Worm (Caenorhabditis elegans) whole organism, L2 larva: Measurements from ENCODE around the gene glb-3.

Experiments
- C34F6.9 ChIP-seq: fragments of 150-350 bp; optimal IDR thresholded peaks from 2 replicates; lab custom pipeline; 2014; ENCODE audit warnings: missing biosample characterization, missing genetic modification characterization
- R02D3.7 ChIP-seq: fragments of 150-350 bp; optimal IDR thresholded peaks from 2 replicates; lab custom pipeline; 2014; ENCODE audit warnings: missing biosample characterization, missing genetic modification characterization
- ZK546.5 ChIP-seq: sonication (generic microtip); optimal IDR thresholded peaks from 2 replicates; lab custom pipeline; 2017; ENCODE audit warnings: missing biosample characterization, missing genetic modification characterization
- alr-1 ChIP-seq: fragments of 150-350 bp; optimal IDR thresholded peaks from 2 replicates; lab custom pipeline; 2014; ENCODE audit warnings: missing biosample characterization, missing genetic modification characterization
- aly-2 ChIP-seq: fragments of 150-350 bp; optimal IDR thresholded peaks from 2 replicates; lab custom pipeline; 2014; ENCODE audit warnings: missing biosample characterization, missing genetic modification characterization
- blmp-1 ChIP-seq: sonication (generic microtip); optimal IDR thresholded peaks from 2 replicates; lab custom pipeline; 2017; ENCODE audit warnings: missing genetic modification characterization, mild to moderate bottlenecking, missing compliant biosample characterization, antibody characterized with exemption, moderate library complexity; ENCODE audit not compliant: insufficient read depth
- ceh-82 ChIP-seq: fragments of 150-350 bp; optimal IDR thresholded peaks from 2 replicates; lab custom pipeline; 2014; ENCODE audit warnings: missing biosample characterization, missing genetic modification characterization
- egl-27 ChIP-seq: sonication (generic microtip); optimal IDR thresholded peaks from 3 replicates; lab custom pipeline; 2017; ENCODE audit warnings: missing biosample characterization, missing genetic modification reagents, missing genetic modification characterization
- elt-1 ChIP-seq: fragments of 150-350 bp; optimal IDR thresholded peaks from 2 replicates; lab custom pipeline; 2014; ENCODE audit warnings: missing biosample characterization, missing genetic modification characterization
- elt-3 ChIP-seq: sonication (generic microtip); optimal IDR thresholded peaks from 2 replicates; lab custom pipeline; 2017; ENCODE audit warnings: missing biosample characterization, missing genetic modification characterization
- fos-1 ChIP-seq: fragments of 150-350 bp; optimal IDR thresholded peaks from 2 replicates; lab custom pipeline; 2014; ENCODE audit warnings: missing biosample characterization, missing genetic modification characterization
- gmeb-1 ChIP-seq: fragments of 150-350 bp; optimal IDR thresholded peaks from 2 replicates; lab custom pipeline; 2014; ENCODE audit warnings: missing biosample characterization, missing genetic modification characterization
- lin-13 ChIP-seq: fragments of 150-350 bp; optimal IDR thresholded peaks from 2 replicates; lab custom pipeline; 2014; ENCODE audit warnings: missing biosample characterization, missing genetic modification reagents, missing genetic modification characterization
- lin-39 ChIP-seq: fragments of 150-350 bp; optimal IDR thresholded peaks from 2 replicates; lab custom pipeline; 2014; ENCODE audit warnings: missing biosample characterization, missing genetic modification reagents, missing genetic modification characterization
- lsy-2 ChIP-seq, 2 experiments: fragments of 150-350 bp in 1 of 2; sonication (generic microtip) in 1 of 2; optimal IDR thresholded peaks; 2 replicates each; lab custom pipeline; 2014 to 2017; ENCODE audit warnings: missing biosample characterization in 2 of 2, missing genetic modification characterization in 2 of 2
- mbf-1 ChIP-seq: sonication (generic microtip); optimal IDR thresholded peaks from 2 replicates; lab custom pipeline; 2017; ENCODE audit warnings: missing biosample characterization, missing genetic modification characterization
- mdl-1 ChIP-seq, 2 experiments: fragments of 150-350 bp in 1 of 2; sonication (generic microtip) in 1 of 2; optimal IDR thresholded peaks; 2 replicates each; lab custom pipeline; 2017; ENCODE audit warnings: missing biosample characterization in 2 of 2, missing genetic modification characterization in 2 of 2
- nhr-11 ChIP-seq: fragments of 150-350 bp; optimal IDR thresholded peaks from 2 replicates; lab custom pipeline; 2014; ENCODE audit warnings: missing biosample characterization, missing genetic modification characterization
- nhr-129 ChIP-seq: fragments of 150-350 bp; optimal IDR thresholded peaks from 2 replicates; lab custom pipeline; 2014; ENCODE audit warnings: missing biosample characterization, missing genetic modification characterization
- nhr-23 ChIP-seq: fragments of 150-350 bp; optimal IDR thresholded peaks from 2 replicates; lab custom pipeline; 2014; ENCODE audit warnings: missing biosample characterization, missing genetic modification reagents, missing genetic modification characterization
- nhr-25 ChIP-seq: fragments of 150-350 bp; sonication (generic microtip); optimal IDR thresholded peaks from 3 replicates; lab custom pipeline; 2014; ENCODE audit warnings: missing biosample characterization, missing genetic modification characterization
- nhr-6 ChIP-seq: fragments of 150-350 bp; optimal IDR thresholded peaks from 2 replicates; lab custom pipeline; 2014; ENCODE audit warnings: missing biosample characterization, missing genetic modification characterization
- nhr-77 ChIP-seq: fragments of 150-350 bp; optimal IDR thresholded peaks from 2 replicates; lab custom pipeline; 2014; ENCODE audit warnings: missing biosample characterization, missing genetic modification characterization
- sem-4 ChIP-seq: fragments of 150-350 bp; optimal IDR thresholded peaks from 2 replicates; lab custom pipeline; 2014; ENCODE audit warnings: missing biosample characterization, missing genetic modification reagents, missing genetic modification characterization
- skn-1 ChIP-seq: sonication (generic microtip); optimal IDR thresholded peaks from 2 replicates; lab custom pipeline; 2017; ENCODE audit warnings: missing biosample characterization, missing genetic modification characterization
- sma-3 ChIP-seq: sonication (generic microtip); optimal IDR thresholded peaks from 2 replicates; lab custom pipeline; 2016; ENCODE audit warnings: missing genetic modification reagents, missing genetic modification characterization, missing compliant biosample characterization
- sma-9 ChIP-seq, 2 experiments: fragments of 150-350 bp in 1 of 2; sonication (generic microtip) in 1 of 2; optimal IDR thresholded peaks; 2 replicates each; lab custom pipeline; 2014 to 2016; ENCODE audit warnings: missing genetic modification characterization in 2 of 2, mild to moderate bottlenecking in 1 of 2, missing biosample characterization in 1 of 2, missing compliant biosample characterization in 1 of 2, missing genetic modification reagents in 1 of 2, moderate library complexity in 1 of 2
- unc-39 ChIP-seq: fragments of 150-350 bp; optimal IDR thresholded peaks from 2 replicates; lab custom pipeline; 2014; ENCODE audit warnings: missing biosample characterization, missing genetic modification characterization
- unc-55 ChIP-seq: fragments of 150-350 bp; sonication (generic microtip); optimal IDR thresholded peaks from 3 replicates; lab custom pipeline; 2014; ENCODE audit warnings: missing biosample characterization, missing genetic modification reagents, missing genetic modification characterization
- unc-62 ChIP-seq: fragments of 150-350 bp; optimal IDR thresholded peaks from 2 replicates; lab custom pipeline; 2014; ENCODE audit warnings: missing biosample characterization, missing genetic modification reagents, missing genetic modification characterization
- zag-1 ChIP-seq: fragments of 150-350 bp; optimal IDR thresholded peaks from 2 replicates; lab custom pipeline; 2014; ENCODE audit warnings: missing biosample characterization, missing genetic modification characterization

glb-3 gene

ce11 chrV:11134296-11134695 lies at the start of gene glb-3:
TSS of gene glb-3 (plus strand) at chrV:11134596.
- TF ChIP-seq aly-2 (tag; lab: Kevin White, UChicago) (no peak), fos-1 (no peak), nhr-129 (tag; lab: Kevin White, UChicago) (no peak), nhr-25 (tag; lab: Kevin White, UChicago) (no peak), unc-55 (no peak), nhr-6 (tag; lab: Kevin White, UChicago) (no peak), nhr-23 (tag; lab: Kevin White, UChicago) (no peak), blmp-1 (tag; lab: Kevin White, UChicago) (no peak), elt-3 (tag; lab: Kevin White, UChicago) (no peak), R02D3.7 (tag; lab: Kevin White, UChicago) (no peak), mdl-1 (tag; optimal IDR thresholded peaks at IDR 0.05; lab: Kevin White, UChicago) (no peak), skn-1 (no peak), lin-39 (tag; lab: Kevin White, UChicago) (no peak), nhr-77 (no peak), lsy-2 (tag; optimal IDR thresholded peaks at IDR 0.05; lab: Kevin White, UChicago) (no peak)

- peak; percentile 2 for TF ChIP-seq gmeb-1 (tag; lab: Kevin White, UChicago)
- TF ChIP-seq fos-1 = peak; percentile 4
- peak; percentile 46 for TF ChIP-seq blmp-1 (tag; lab: Kevin White, UChicago)
- no peak for TF ChIP-seq nhr-23 (tag; lab: Kevin White, UChicago)
- no peak for TF ChIP-seq sem-4
- peak; percentile 6 for TF ChIP-seq sma-3 (GFP tag; lab: Kevin White, UChicago)
Observed at ce11 chrV:11087119-11087518, 47.3 kb upstream of the glb-3 start.

ce11 chrV:11087519-11087998 lies 46.8 kb upstream of the glb-3 start, which contains the start of gene Y42A5A.1:
TSS of gene Y42A5A.1 (plus strand) at chrV:11087948.
- peak; percentile 49 for TF ChIP-seq nhr-25 (tag; lab: Kevin White, UChicago)
- TF ChIP-seq zag-1 (tag; lab: Kevin White, UChicago) = no peak

ce11 chrV:11093163-11094091 lies 41.0 kb upstream of the glb-3 start, which contains the start of gene lact-8:
TSS of gene lact-8 (minus strand) at chrV:11093607.
- no peak for TF ChIP-seq sma-3 (GFP tag; lab: Kevin White, UChicago)
- peak; percentile 55 for TF ChIP-seq blmp-1 (tag; lab: Kevin White, UChicago)

- TF ChIP-seq nhr-25 (tag; lab: Kevin White, UChicago) = peak; percentile 84
- TF ChIP-seq nhr-11 (tag; lab: Kevin White, UChicago) = no peak
- TF ChIP-seq blmp-1 (tag; lab: Kevin White, UChicago) = peak; percentile 70
- no peak for TF ChIP-seq nhr-77
- no peak for TF ChIP-seq lsy-2 (tag; optimal IDR thresholded peaks at IDR 0.05; lab: Kevin White, UChicago)
- no peak for TF ChIP-seq R02D3.7 (tag; lab: Kevin White, UChicago)
- peak; percentile 28 for TF ChIP-seq sma-9 (GFP tag; optimal IDR thresholded peaks at IDR 0.05; lab: Kevin White, UChicago)
- no peak for TF ChIP-seq sma-9 (tag; optimal IDR thresholded peaks at IDR 0.05; lab: Kevin White, UChicago)
- TF ChIP-seq C34F6.9 = no peak
- no peak for TF ChIP-seq egl-27 (tag; lab: Kevin White, UChicago)
- TF ChIP-seq skn-1 = no peak
- TF ChIP-seq alr-1 (tag; lab: Kevin White, UChicago) = no peak
- no peak for TF ChIP-seq sma-3 (GFP tag; lab: Kevin White, UChicago)
- no peak for TF ChIP-seq ceh-82
- TF ChIP-seq ZK546.5 (tag; lab: Kevin White, UChicago) = no peak
- TF ChIP-seq nhr-129 (tag; lab: Kevin White, UChicago) = peak; percentile 2
- TF ChIP-seq lin-13 (GFP tag; lab: Kevin White, UChicago) = no peak
Observed at ce11 chrV:11094698-11095097, 39.7 kb upstream of the glb-3 start.

- TF ChIP-seq R02D3.7 (tag; lab: Kevin White, UChicago) (no peak), elt-1 (tag; lab: Kevin White, UChicago) (no peak), unc-62 (GFP tag; lab: Kevin White, UChicago) (no peak), unc-39 (no peak), nhr-77 (no peak), mbf-1 (tag; lab: Kevin White, UChicago) (no peak), sem-4 (no peak), egl-27 (tag; lab: Kevin White, UChicago) (no peak), ZK546.5 (tag; lab: Kevin White, UChicago) (no peak)
Observed at ce11 chrV:11095873-11096272, 38.5 kb upstream of the glb-3 start, which contains the start of gene Y42A5A.3. TSS of gene Y42A5A.3 (minus strand) at chrV:11095973.
